Worm (Caenorhabditis elegans): Measurements from ENCODE around the gene T19C3.4.

- no peak for TF ChIP-seq ama-1 (optimal IDR thresholded peaks at IDR 0.05)
- no peak for TF ChIP-seq hmbx-1 (tag; optimal IDR thresholded peaks at IDR 0.05)
- no peak for TF ChIP-seq scrt-1 (GFP tag; IDR thresholded peaks at IDR 0.05)
- no peak for TF ChIP-seq ets-7 (tag; optimal IDR thresholded peaks at IDR 0.05)
- TF ChIP-seq pes-1 (GFP tag; IDR thresholded peaks at IDR 0.05) = no peak
- no peak for TF ChIP-seq flt-1 (GFP tag; IDR thresholded peaks at IDR 0.05)
- no peak for TF ChIP-seq hmg-4 (GFP tag; optimal IDR thresholded peaks at IDR 0.05)
- TF ChIP-seq aly-1 (tag; optimal IDR thresholded peaks at IDR 0.05) = no peak
- TF ChIP-seq B0310.2 (tag; optimal IDR thresholded peaks at IDR 0.05) = no peak
- no peak for TF ChIP-seq F13C5.2 (tag; optimal IDR thresholded peaks at IDR 0.05)
- no peak for TF ChIP-seq tbx-37 (GFP tag; conservative IDR thresholded peaks at IDR 0.05)
Observed at ce11 chrIII:587009-587408, 33.0 kb downstream of the T19C3.4 start, which contains the start of gene helq-1.
